Fruit fly (Drosophila melanogaster) whole organism, embryonic: ENCODE measurements around the gene CG14431.

ENCODE experiments used
- Atf6 ChIP-seq: fragments of 200-800 bp; sonication (Bioruptor generic); IDR thresholded peaks from 2 replicates; pipeline ENCODE4 v1.3.6; 2022; ENCODE audit warnings: missing biosample characterization, missing genetic modification characterization
- CG12942 ChIP-seq: fragments of 200-800 bp; sonication (Bioruptor generic); optimal IDR thresholded peaks from 3 replicates; lab custom pipeline; 2016; ENCODE audit warnings: missing biosample characterization, missing genetic modification characterization
- CG13296 ChIP-seq: fragments of 200-800 bp; sonication (Bioruptor generic); optimal IDR thresholded peaks from 3 replicates; lab custom pipeline; 2018; ENCODE audit warnings: missing biosample characterization, mild to moderate bottlenecking, missing genetic modification characterization
- CG14710 ChIP-seq: fragments of 200-800 bp; sonication (Bioruptor generic); optimal IDR thresholded peaks from 3 replicates; lab custom pipeline; 2019; ENCODE audit warnings: missing biosample characterization, mild to moderate bottlenecking, missing genetic modification characterization, moderate library complexity
- CG15696 ChIP-seq: fragments of 200-800 bp; sonication (Bioruptor generic); optimal IDR thresholded peaks from 2 replicates; lab custom pipeline; 2019; ENCODE audit warnings: missing biosample characterization, mild to moderate bottlenecking, missing genetic modification characterization, moderate library complexity
- CG1792 ChIP-seq: fragments of 200-800 bp; sonication (Bioruptor generic); optimal IDR thresholded peaks from 2 replicates; lab custom pipeline; 2016; ENCODE audit warnings: missing biosample characterization, missing genetic modification characterization
- CG18619 ChIP-seq: fragments of 200-800 bp; sonication (Bioruptor generic); optimal IDR thresholded peaks from 3 replicates; lab custom pipeline; 2017; ENCODE audit warnings: missing biosample characterization, mild to moderate bottlenecking, missing genetic modification characterization
- CG31365 ChIP-seq: fragments of 200-800 bp; sonication (Bioruptor generic); optimal IDR thresholded peaks from 2 replicates; lab custom pipeline; 2018; ENCODE audit warnings: missing biosample characterization, mild to moderate bottlenecking, missing genetic modification characterization
- CG31441 ChIP-seq: fragments of 200-800 bp; sonication (Bioruptor generic); IDR thresholded peaks from 2 replicates; pipeline ENCODE4 v1.3.6; 2022; ENCODE audit warnings: missing biosample characterization, missing genetic modification characterization
- CG32767 ChIP-seq: fragments of 200-800 bp; sonication (Bioruptor generic); IDR thresholded peaks from 2 replicates; pipeline ENCODE4 v1.3.6; 2022; ENCODE audit warnings: missing biosample characterization, missing genetic modification characterization
- CG34376 ChIP-seq: fragments of 200-800 bp; sonication (Bioruptor generic); optimal IDR thresholded peaks from 2 replicates; lab custom pipeline; 2018; ENCODE audit warnings: missing biosample characterization, mild to moderate bottlenecking, missing genetic modification characterization
- CG6689 ChIP-seq: fragments of 200-800 bp; sonication (Bioruptor generic); IDR thresholded peaks from 2 replicates; pipeline ENCODE4 v1.3.6; 2022; ENCODE audit warnings: missing biosample characterization, missing genetic modification characterization
- CG7372 ChIP-seq: fragments of 200-800 bp; sonication (Bioruptor generic); IDR thresholded peaks from 2 replicates; pipeline ENCODE4 v1.3.6; 2022; ENCODE audit warnings: missing biosample characterization, missing genetic modification characterization
- CG8281 ChIP-seq: fragments of 200-800 bp; sonication (Bioruptor generic); optimal IDR thresholded peaks from 2 replicates; lab custom pipeline; 2018; ENCODE audit warnings: missing biosample characterization, mild to moderate bottlenecking, missing genetic modification characterization, moderate library complexity
- CG8478 ChIP-seq: fragments of >200 bp; optimal IDR thresholded peaks from 2 replicates; lab custom pipeline; 2018
- CG8924 ChIP-seq: fragments of 200-800 bp; optimal IDR thresholded peaks from 3 replicates; lab custom pipeline; 2019; ENCODE audit warnings: missing biosample characterization, mild to moderate bottlenecking, missing genetic modification characterization, moderate library complexity
- CG9876 ChIP-seq: fragments of 200-800 bp; sonication (Bioruptor generic); optimal IDR thresholded peaks from 2 replicates; lab custom pipeline; 2016; ENCODE audit warnings: missing biosample characterization, missing genetic modification characterization
- Chrac-16 ChIP-seq: fragments of 200-800 bp; sonication (Bioruptor generic); optimal IDR thresholded peaks from 3 replicates; lab custom pipeline; 2016; ENCODE audit warnings: missing biosample characterization, missing genetic modification characterization
- Dref ChIP-seq: fragments of 200-800 bp; sonication (Bioruptor generic); IDR thresholded peaks from 2 replicates; pipeline ENCODE4 v1.3.6; 2022; ENCODE audit warnings: missing biosample characterization, missing genetic modification characterization
- Eip74EF ChIP-seq, 2 experiments: fragments of 200-800 bp in 1 of 2; fragments of >200 bp in 1 of 2; sonication (Bioruptor generic) in 1 of 2; optimal IDR thresholded peaks; 2 replicates each; lab custom pipeline; 2017 to 2019; ENCODE audit warnings: missing biosample characterization in 2 of 2, missing genetic modification characterization in 2 of 2, mild to moderate bottlenecking in 1 of 2, moderate library complexity in 1 of 2
- Elba2 ChIP-seq: fragments of 200-800 bp; sonication (Bioruptor generic); optimal IDR thresholded peaks from 3 replicates; lab custom pipeline; 2016; ENCODE audit warnings: missing biosample characterization, missing genetic modification characterization
- Fer2 ChIP-seq: fragments of 200-800 bp; sonication (Bioruptor generic); optimal IDR thresholded peaks from 2 replicates; lab custom pipeline; 2018; ENCODE audit warnings: missing biosample characterization, mild to moderate bottlenecking, missing genetic modification characterization, moderate library complexity
- Hand ChIP-seq: fragments of 200-800 bp; sonication (Bioruptor generic); optimal IDR thresholded peaks from 2 replicates; lab custom pipeline; 2017; ENCODE audit warnings: mild to moderate bottlenecking, missing biosample characterization, missing genetic modification reagents, missing genetic modification characterization
- Mad ChIP-seq: fragments of 200-800 bp; sonication (Bioruptor generic); optimal IDR thresholded peaks from 2 replicates; lab custom pipeline; 2016; ENCODE audit warnings: missing biosample characterization, missing genetic modification characterization
- ato ChIP-seq: fragments of 200-800 bp; sonication (Bioruptor generic); IDR thresholded peaks from 2 replicates; pipeline ENCODE4 v1.3.6; 2022; ENCODE audit warnings: missing biosample characterization, missing genetic modification characterization; ENCODE audit not compliant: partially characterized antibody
- corto ChIP-seq: fragments of 200-800 bp; sonication (Bioruptor generic); optimal IDR thresholded peaks from 2 replicates; lab custom pipeline; 2016; ENCODE audit warnings: missing biosample characterization, mild to moderate bottlenecking, missing genetic modification characterization, moderate library complexity
- crol ChIP-seq: fragments of 200-800 bp; sonication (Bioruptor generic); IDR thresholded peaks from 2 replicates; pipeline ENCODE4 v1.3.6; 2022; ENCODE audit warnings: missing biosample characterization, missing genetic modification characterization
- dmrt11E ChIP-seq: fragments of 200-800 bp; sonication (Bioruptor generic); optimal IDR thresholded peaks from 3 replicates; lab custom pipeline; 2018; ENCODE audit warnings: missing biosample characterization, mild to moderate bottlenecking, missing genetic modification characterization, moderate library complexity
- dmrt99B ChIP-seq: fragments of 200-800 bp; sonication (Bioruptor generic); optimal IDR thresholded peaks from 2 replicates; lab custom pipeline; 2018; ENCODE audit warnings: missing biosample characterization, mild to moderate bottlenecking, missing genetic modification characterization, moderate library complexity
- fd102C ChIP-seq: fragments of 200-800 bp; sonication (Bioruptor generic); optimal IDR thresholded peaks from 2 replicates; lab custom pipeline; 2018; ENCODE audit warnings: missing biosample characterization, mild to moderate bottlenecking, missing genetic modification characterization, moderate library complexity
- fd64A ChIP-seq: fragments of 200-800 bp; sonication (Bioruptor generic); optimal IDR thresholded peaks from 3 replicates; lab custom pipeline; 2018; ENCODE audit warnings: missing biosample characterization, mild to moderate bottlenecking, missing genetic modification characterization
- grn ChIP-seq: fragments of 200-800 bp; sonication (Bioruptor generic); optimal IDR thresholded peaks from 3 replicates; lab custom pipeline; 2017; ENCODE audit warnings: missing biosample characterization, missing genetic modification characterization
- ham ChIP-seq: fragments of 200-800 bp; sonication (Bioruptor generic); IDR thresholded peaks from 2 replicates; pipeline ENCODE4 v1.3.6; 2022; ENCODE audit warnings: missing biosample characterization, missing genetic modification characterization
- insv ChIP-seq, 2 experiments: fragments of 200-800 bp; sonication (Bioruptor generic); optimal IDR thresholded peaks; 3 replicates each; lab custom pipeline; 2016 to 2018; ENCODE audit warnings: missing biosample characterization in 2 of 2, missing genetic modification characterization in 2 of 2
- jigr1 ChIP-seq: fragments of 200-800 bp; sonication (Bioruptor generic); IDR thresholded peaks from 3 replicates; pipeline ENCODE4 v1.3.6; 2022; ENCODE audit warnings: missing biosample characterization, missing genetic modification characterization
- jing ChIP-seq: fragments of 200-800 bp; sonication (Bioruptor generic); optimal IDR thresholded peaks from 2 replicates; lab custom pipeline; 2018; ENCODE audit warnings: missing biosample characterization, mild to moderate bottlenecking, missing genetic modification characterization
- kni ChIP-seq: fragments of 200-800 bp; sonication (Bioruptor generic); optimal IDR thresholded peaks from 3 replicates; lab custom pipeline; 2017; ENCODE audit warnings: mild to moderate bottlenecking, missing biosample characterization, missing genetic modification reagents, missing genetic modification characterization
- nau ChIP-seq: fragments of 200-800 bp; sonication (Bioruptor generic); optimal IDR thresholded peaks from 3 replicates; lab custom pipeline; 2017; ENCODE audit warnings: missing biosample characterization, mild to moderate bottlenecking, missing genetic modification characterization, missing genetic modification reagents
- nmo ChIP-seq: fragments of 200-800 bp; sonication (Bioruptor generic); optimal IDR thresholded peaks from 2 replicates; lab custom pipeline; 2018; ENCODE audit warnings: missing biosample characterization, mild to moderate bottlenecking, missing genetic modification characterization, moderate library complexity
- odd ChIP-seq: fragments of 200-800 bp; sonication (Bioruptor generic); optimal IDR thresholded peaks from 2 replicates; lab custom pipeline; 2017; ENCODE audit warnings: missing biosample characterization, mild to moderate bottlenecking, missing genetic modification characterization
- p53 ChIP-seq: fragments of 200-800 bp; sonication (Bioruptor generic); optimal IDR thresholded peaks from 2 replicates; lab custom pipeline; 2016; ENCODE audit warnings: missing biosample characterization, missing genetic modification characterization
- pb ChIP-seq: fragments of 200-800 bp; sonication (Bioruptor generic); optimal IDR thresholded peaks from 3 replicates; lab custom pipeline; 2016; ENCODE audit warnings: missing biosample characterization, missing genetic modification characterization
- run ChIP-seq: fragments of 200-800 bp; sonication (Bioruptor generic); optimal IDR thresholded peaks from 3 replicates; lab custom pipeline; 2018; ENCODE audit warnings: missing biosample characterization, mild to moderate bottlenecking, missing genetic modification characterization
- sens ChIP-seq: fragments of 200-800 bp; sonication (Bioruptor generic); peaks from one replicate; lab custom pipeline; 2016; ENCODE audit warnings: missing biosample characterization, missing genetic modification characterization
- sisA ChIP-seq: fragments of 200-800 bp; sonication (Bioruptor generic); IDR thresholded peaks from 2 replicates; pipeline ENCODE4 v1.3.6; 2022; ENCODE audit warnings: missing biosample characterization, missing genetic modification characterization
- slbo ChIP-seq: fragments of 200-800 bp; sonication (Bioruptor generic); IDR thresholded peaks from 2 replicates; pipeline ENCODE4 v1.3.6; 2022; ENCODE audit warnings: missing biosample characterization, missing genetic modification characterization
- tin ChIP-seq: fragments of 200-800 bp; sonication (Bioruptor generic); optimal IDR thresholded peaks from 3 replicates; lab custom pipeline; 2016; ENCODE audit warnings: missing biosample characterization, missing genetic modification characterization
- tio ChIP-seq: fragments of 200-800 bp; sonication (Bioruptor generic); optimal IDR thresholded peaks from 2 replicates; lab custom pipeline; 2017; ENCODE audit warnings: missing biosample characterization, missing genetic modification characterization, inconsistent platforms
- tll ChIP-seq, 2 experiments: fragments of 200-800 bp in 1 of 2; fragments of >200 bp in 1 of 2; sonication (Bioruptor generic) in 1 of 2; optimal IDR thresholded peaks; 2 replicates each; lab custom pipeline; 2017 to 2019; ENCODE audit warnings: missing biosample characterization in 2 of 2, missing genetic modification characterization in 2 of 2, mild to moderate bottlenecking in 1 of 2, moderate library complexity in 1 of 2

The CG14431 gene

dm6 chrX:6993753-6994152, 85.7 kb downstream of the CG14431 start (continued):
- TF ChIP-seq CG1792 (peak; percentile 70), Atf6 (GFP tag; lab: Robert Waterston, UW) (peak; percentile 86), Dref (GFP tag; lab: Robert Waterston, UW) (no peak), Mad (peak; percentile 61), pb (GFP tag; lab: Kevin White, UChicago) (peak; percentile 20), Fer2 (tag; lab: Kevin White, UChicago) (peak; percentile 10), nmo (GFP tag; lab: Kevin White, UChicago) (peak; percentile 75), CG14710 (tag; lab: Kevin White, UChicago) (peak; percentile 35), CG31365 (tag; lab: Kevin White, UChicago) (peak; percentile 21), dmrt99B (tag; lab: Kevin White, UChicago) (peak; percentile 82), CG7372 (GFP tag; lab: Robert Waterston, UW) (peak; percentile 66), jing (peak; percentile 38), kni (GFP tag; lab: Kevin White, UChicago) (no peak), CG8478 (no peak)

dm6 chrX:6994473-6995179, 86.5 kb downstream of the CG14431 start:
- TF ChIP-seq Elba2 (no peak), ato (GFP tag; lab: Robert Waterston, UW) (no peak), tio (GFP tag; lab: Kevin White, UChicago) (no peak), ham (no peak), CG34376 (GFP tag; lab: Kevin White, UChicago) (peak; percentile 54), CG8924 (tag; lab: Kevin White, UChicago) (no peak), CG31441 (GFP tag; lab: Robert Waterston, UW) (no peak), grn (GFP tag; lab: Kevin White, UChicago) (peak; percentile 77), CG15696 (tag; lab: Kevin White, UChicago) (peak; percentile 55), CG18619 (peak; percentile 15), tll (GFP tag; optimal IDR thresholded peaks at IDR 0.05; lab: Kevin White, UChicago) (no peak), insv (GFP tag; optimal IDR thresholded peaks at IDR 0.05; lab: Kevin White, UChicago) (no peak), Hand (GFP tag; lab: Kevin White, UChicago) (peak; percentile 14), odd (GFP tag; lab: Kevin White, UChicago) (peak; percentile 40), sens (peak; percentile 60), crol (GFP tag; lab: Robert Waterston, UW) (no peak), sisA (GFP tag; lab: Robert Waterston, UW) (no peak), dmrt11E (tag; lab: Kevin White, UChicago) (peak; percentile 22), fd102C (GFP tag; lab: Kevin White, UChicago) (peak; percentile 21), p53 (no peak), corto (GFP tag; lab: Kevin White, UChicago) (no peak), fd64A (peak; percentile 7), CG32767 (no peak), kni (GFP tag; lab: Kevin White, UChicago) (no peak), CG13296 (GFP tag; lab: Kevin White, UChicago) (no peak), CG6689 (GFP tag; lab: Robert Waterston, UW) (no peak), CG8281 (tag; lab: Kevin White, UChicago) (no peak), run (no peak), slbo (GFP tag; lab: Robert Waterston, UW) (no peak), CG9876 (GFP tag; lab: Kevin White, UChicago) (no peak), jigr1 (GFP tag; lab: Robert Waterston, UW) (no peak), tin (GFP tag; lab: Kevin White, UChicago) (no peak), Chrac-16 (no peak), Eip74EF (GFP tag; optimal IDR thresholded peaks at IDR 0.05; lab: Kevin White, UChicago) (no peak), CG12942 (GFP tag; lab: Kevin White, UChicago) (no peak), nau (GFP tag; lab: Kevin White, UChicago) (no peak)
